Worm (Caenorhabditis elegans) whole organism, L1 larva: Measurements from ENCODE around the gene spp-28.

ENCODE experiments used
- C04F5.9 ChIP-seq: sonication (generic microtip); optimal IDR thresholded peaks from 2 replicates; lab custom pipeline; 2016; ENCODE audit warnings: missing genetic modification characterization, missing compliant biosample characterization
- C16A3.4 ChIP-seq: fragments of 150-350 bp; optimal IDR thresholded peaks from 2 replicates; lab custom pipeline; 2014; ENCODE audit warnings: missing biosample characterization, missing genetic modification characterization
- aha-1 ChIP-seq: fragments of 150-350 bp; optimal IDR thresholded peaks from 2 replicates; lab custom pipeline; 2014; ENCODE audit warnings: missing biosample characterization, missing genetic modification characterization
- alr-1 ChIP-seq: fragments of 200-800 bp; sonication (Bioruptor generic); optimal IDR thresholded peaks from 2 replicates; lab custom pipeline; 2018; ENCODE audit warnings: borderline replicate concordance, mild to moderate bottlenecking, missing genetic modification characterization, missing compliant biosample characterization
- aly-2 ChIP-seq: fragments of 150-350 bp; optimal IDR thresholded peaks from 2 replicates; lab custom pipeline; 2014; ENCODE audit warnings: missing biosample characterization, missing genetic modification characterization
- ama-1 ChIP-seq: fragments of 150-350 bp; optimal IDR thresholded peaks from 2 replicates; lab custom pipeline; 2014
- blmp-1 ChIP-seq: fragments of 150-350 bp; optimal IDR thresholded peaks from 2 replicates; lab custom pipeline; 2014; ENCODE audit warnings: missing biosample characterization, missing genetic modification characterization
- ceh-63 ChIP-seq: fragments of 200-800 bp; sonication (Bioruptor generic); optimal IDR thresholded peaks from 2 replicates; lab custom pipeline; 2018; ENCODE audit warnings: mild to moderate bottlenecking, missing genetic modification characterization, missing compliant biosample characterization
- ceh-8 ChIP-seq: fragments of 200-800 bp; sonication (Bioruptor generic); optimal IDR thresholded peaks from 2 replicates; lab custom pipeline; 2018; ENCODE audit warnings: mild to moderate bottlenecking, missing genetic modification characterization, moderate library complexity, missing compliant biosample characterization
- ceh-82 ChIP-seq, 3 experiments: fragments of 150-350 bp in 1 of 3; sonication (generic microtip) in 2 of 3; optimal IDR thresholded peaks; 2 replicates each; lab custom pipeline; 2014 to 2017; ENCODE audit warnings: missing biosample characterization in 3 of 3, missing genetic modification characterization in 3 of 3
- ceh-88 ChIP-seq: fragments of 200-800 bp; sonication (Bioruptor generic); IDR thresholded peaks from 2 replicates; pipeline ENCODE4 v1.3.6; 2022; ENCODE audit warnings: missing genetic modification characterization, missing compliant biosample characterization
- efl-3 ChIP-seq: fragments of 200-800 bp; sonication (Bioruptor generic); optimal IDR thresholded peaks from 2 replicates; lab custom pipeline; 2018; ENCODE audit warnings: mild to moderate bottlenecking, missing genetic modification characterization, missing compliant biosample characterization
- egl-27 ChIP-seq, 2 experiments: fragments of 150-350 bp in 1 of 2; sonication (generic microtip); optimal IDR thresholded peaks; 3 replicates each; lab custom pipeline; 2017 to 2018; ENCODE audit warnings: missing biosample characterization in 2 of 2, missing genetic modification characterization in 2 of 2, missing genetic modification reagents in 2 of 2
- elt-2 ChIP-seq: sonication (generic microtip); optimal IDR thresholded peaks from 2 replicates; lab custom pipeline; 2016; ENCODE audit warnings: missing genetic modification characterization, mild to moderate bottlenecking, inconsistent platforms, missing compliant biosample characterization, missing genetic modification reagents
- fkh-10 ChIP-seq: sonication (generic microtip); optimal IDR thresholded peaks from 2 replicates; lab custom pipeline; 2017; ENCODE audit warnings: missing biosample characterization, missing genetic modification reagents, missing genetic modification characterization
- fkh-8 ChIP-seq: sonication (generic microtip); optimal IDR thresholded peaks from 2 replicates; lab custom pipeline; 2016; ENCODE audit warnings: mild to moderate bottlenecking, missing genetic modification characterization, missing compliant biosample characterization
- fos-1 ChIP-seq: fragments of 150-350 bp; optimal IDR thresholded peaks from 2 replicates; lab custom pipeline; 2014; ENCODE audit warnings: missing biosample characterization, missing genetic modification characterization
- hpl-2 ChIP-seq: fragments of 150-350 bp; optimal IDR thresholded peaks from 2 replicates; lab custom pipeline; 2014; ENCODE audit warnings: missing biosample characterization, missing genetic modification reagents, missing genetic modification characterization
- irx-1 ChIP-seq: sonication (generic microtip); optimal IDR thresholded peaks from 2 replicates; lab custom pipeline; 2016; ENCODE audit warnings: missing genetic modification characterization, missing compliant biosample characterization
- isw-1 ChIP-seq: fragments of 200-800 bp; sonication (Bioruptor generic); IDR thresholded peaks from 2 replicates; pipeline ENCODE4 v1.3.6; 2022; ENCODE audit warnings: missing genetic modification characterization, missing compliant biosample characterization
- jun-1 ChIP-seq: fragments of 150-350 bp; optimal IDR thresholded peaks from 2 replicates; lab custom pipeline; 2014; ENCODE audit warnings: missing biosample characterization, missing genetic modification reagents, missing genetic modification characterization
- lin-39 ChIP-seq: fragments of 150-350 bp; optimal IDR thresholded peaks from 2 replicates; lab custom pipeline; 2014; ENCODE audit warnings: missing biosample characterization, missing genetic modification reagents, missing genetic modification characterization
- lir-3 ChIP-seq: sonication (generic microtip); optimal IDR thresholded peaks from 2 replicates; lab custom pipeline; 2016; ENCODE audit warnings: mild to moderate bottlenecking, missing genetic modification characterization, moderate library complexity, missing compliant biosample characterization; ENCODE audit not compliant: poor library complexity
- lsy-2 ChIP-seq, 2 experiments: fragments of 150-350 bp; optimal IDR thresholded peaks; 2 replicates each; lab custom pipeline; 2014; ENCODE audit warnings: missing biosample characterization in 2 of 2, missing genetic modification characterization in 2 of 2
- mab-9 ChIP-seq: fragments of 200-800 bp; sonication (Bioruptor generic); IDR thresholded peaks from 2 replicates; pipeline ENCODE4 v1.3.6; 2022; ENCODE audit warnings: missing genetic modification reagents, missing genetic modification characterization, missing compliant biosample characterization
- nhr-11 ChIP-seq: fragments of 150-350 bp; optimal IDR thresholded peaks from 2 replicates; lab custom pipeline; 2014; ENCODE audit warnings: missing biosample characterization, missing genetic modification characterization
- nhr-19 ChIP-seq: fragments of 200-800 bp; sonication (Bioruptor generic); conservative IDR thresholded peaks from 2 replicates; pipeline ENCODE4 v1.3.6; 2022; ENCODE audit warnings: missing genetic modification characterization, missing compliant biosample characterization
- nhr-237 ChIP-seq: fragments of 150-350 bp; optimal IDR thresholded peaks from 2 replicates; lab custom pipeline; 2014; ENCODE audit warnings: missing biosample characterization, missing genetic modification characterization
- nhr-47 ChIP-seq: sonication (generic microtip); optimal IDR thresholded peaks from 2 replicates; lab custom pipeline; 2016; ENCODE audit warnings: mild to moderate bottlenecking, missing genetic modification characterization, moderate library complexity, missing compliant biosample characterization
- nhr-71 ChIP-seq: sonication (generic microtip); optimal IDR thresholded peaks from 2 replicates; lab custom pipeline; 2016; ENCODE audit warnings: mild to moderate bottlenecking, missing genetic modification characterization, moderate library complexity, missing compliant biosample characterization
- nhr-76 ChIP-seq: sonication (generic microtip); optimal IDR thresholded peaks from 2 replicates; lab custom pipeline; 2017; ENCODE audit warnings: missing biosample characterization, missing genetic modification characterization
- nhr-77 ChIP-seq: fragments of 150-350 bp; optimal IDR thresholded peaks from 2 replicates; lab custom pipeline; 2014; ENCODE audit warnings: missing biosample characterization, missing genetic modification characterization
- nhr-84 ChIP-seq: sonication (generic microtip); optimal IDR thresholded peaks from 2 replicates; lab custom pipeline; 2017; ENCODE audit warnings: missing biosample characterization, missing genetic modification characterization
- nhr-90 ChIP-seq: sonication (generic microtip); optimal IDR thresholded peaks from 2 replicates; lab custom pipeline; 2016; ENCODE audit warnings: mild to moderate bottlenecking, missing genetic modification characterization, missing compliant biosample characterization; ENCODE audit not compliant: poor library complexity
- pax-3 ChIP-seq: fragments of 200-800 bp; sonication (Bioruptor generic); optimal IDR thresholded peaks from 2 replicates; lab custom pipeline; 2018; ENCODE audit warnings: mild to moderate bottlenecking, missing genetic modification characterization, moderate library complexity, missing compliant biosample characterization
- rnt-1 ChIP-seq: sonication (generic microtip); optimal IDR thresholded peaks from 2 replicates; lab custom pipeline; 2016; ENCODE audit warnings: mild to moderate bottlenecking, missing genetic modification characterization, moderate library complexity, missing compliant biosample characterization
- skn-1 ChIP-seq: fragments of 150-350 bp; optimal IDR thresholded peaks from 2 replicates; lab custom pipeline; 2014; ENCODE audit warnings: missing biosample characterization, missing genetic modification characterization
- snpc-4 ChIP-seq: fragments of 150-350 bp; optimal IDR thresholded peaks from 2 replicates; lab custom pipeline; 2014; ENCODE audit warnings: missing biosample characterization, missing genetic modification characterization
- snu-23 ChIP-seq: sonication (generic microtip); optimal IDR thresholded peaks from 2 replicates; lab custom pipeline; 2016; ENCODE audit warnings: missing genetic modification characterization, missing compliant biosample characterization
- sptf-1 ChIP-seq: fragments of 150-350 bp; optimal IDR thresholded peaks from 2 replicates; lab custom pipeline; 2014; ENCODE audit warnings: missing biosample characterization, missing genetic modification characterization
- swsn-7 ChIP-seq: sonication (generic microtip); optimal IDR thresholded peaks from 2 replicates; lab custom pipeline; 2016; ENCODE audit warnings: missing genetic modification characterization, missing compliant biosample characterization
- tbx-2 ChIP-seq: sonication (generic microtip); optimal IDR thresholded peaks from 2 replicates; lab custom pipeline; 2016; ENCODE audit warnings: missing genetic modification characterization, missing compliant biosample characterization
- unc-130 ChIP-seq: fragments of 150-350 bp; optimal IDR thresholded peaks from 2 replicates; lab custom pipeline; 2017; ENCODE audit warnings: missing biosample characterization, missing genetic modification characterization, inconsistent platforms
- unc-30 ChIP-seq: sonication (generic microtip); optimal IDR thresholded peaks from 2 replicates; lab custom pipeline; 2017; ENCODE audit warnings: missing biosample characterization, missing genetic modification characterization
- unc-86 ChIP-seq: sonication (generic microtip); optimal IDR thresholded peaks from 2 replicates; lab custom pipeline; 2016; ENCODE audit warnings: missing genetic modification characterization, missing compliant biosample characterization
- xbp-1 ChIP-seq: sonication (generic microtip); optimal IDR thresholded peaks from 2 replicates; lab custom pipeline; 2016; ENCODE audit warnings: missing genetic modification characterization, missing compliant biosample characterization
- ztf-11 ChIP-seq, 2 experiments: sonication (generic microtip); optimal IDR thresholded peaks; 2 replicates each; lab custom pipeline; 2016 to 2017; ENCODE audit warnings: missing genetic modification characterization in 2 of 2, missing biosample characterization in 1 of 2, missing compliant biosample characterization in 1 of 2
- ztf-4 ChIP-seq: fragments of 150-350 bp; optimal IDR thresholded peaks from 2 replicates; lab custom pipeline; 2014; ENCODE audit warnings: missing biosample characterization, missing genetic modification characterization

Gene spp-28

DNA sequence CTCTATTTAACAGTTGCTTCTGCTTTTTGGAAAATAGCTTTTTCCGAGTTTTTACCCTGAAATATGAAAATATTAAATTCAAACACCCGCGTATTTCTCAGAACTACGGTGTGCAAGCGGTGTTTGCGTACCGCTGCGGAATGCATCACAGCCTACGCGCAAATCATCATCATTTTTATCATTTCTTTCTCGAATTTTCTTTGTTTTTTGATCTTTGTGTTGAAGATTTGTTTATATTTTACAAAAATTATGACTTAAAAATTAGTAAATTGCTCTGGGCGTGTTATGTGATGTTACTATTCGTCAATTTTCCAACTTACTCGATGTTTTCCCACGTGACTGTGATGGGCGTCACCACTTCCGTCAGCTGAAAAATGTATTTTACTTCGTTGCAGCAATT is 39.2 kb downstream of the spp-28 start (continued):
- TF ChIP-seq tbx-2 (tag; lab: Kevin White, UChicago): peak; percentile 69
- peak; percentile 89 for TF ChIP-seq unc-130
- no peak for TF ChIP-seq unc-30 (tag; lab: Kevin White, UChicago)
- peak; percentile 98 to 99 for TF ChIP-seq lsy-2 (tag; optimal IDR thresholded peaks at IDR 0.05; lab: Kevin White, UChicago)
- no peak for TF ChIP-seq ceh-63 (GFP tag; lab: Kevin White, UChicago)
- no peak for TF ChIP-seq ztf-11 (tag; optimal IDR thresholded peaks at IDR 0.05; lab: Kevin White, UChicago)
- TF ChIP-seq ztf-4 (tag; lab: Kevin White, UChicago): peak; percentile 4
- peak; percentile 82 for TF ChIP-seq xbp-1
- TF ChIP-seq nhr-84 (tag; lab: Kevin White, UChicago): no peak
- TF ChIP-seq alr-1 (tag; lab: Kevin White, UChicago): no peak
- peak; percentile 74 for TF ChIP-seq isw-1 (GFP tag; lab: Robert Waterston, UW)
- peak; percentile 81 for TF ChIP-seq nhr-19
- peak; percentile 54 for TF ChIP-seq nhr-237 (tag; lab: Kevin White, UChicago)
- peak; percentile 70 for TF ChIP-seq skn-1 (tag; lab: Kevin White, UChicago)
- peak; percentile 24 for TF ChIP-seq ama-1
- peak; percentile 91 for TF ChIP-seq snu-23 (GFP tag; lab: Kevin White, UChicago)
- no peak for TF ChIP-seq mab-9 (GFP tag; lab: Robert Waterston, UW)
- peak; percentile 76 for TF ChIP-seq fkh-8 (tag; lab: Kevin White, UChicago)
- peak; percentile 73 for TF ChIP-seq swsn-7
- TF ChIP-seq nhr-76 (tag; lab: Kevin White, UChicago): no peak
- peak; percentile 66 for TF ChIP-seq irx-1 (tag; lab: Kevin White, UChicago)
- peak; percentile 45 for TF ChIP-seq fos-1
- peak; percentile 76 for TF ChIP-seq C16A3.4 (tag; lab: Kevin White, UChicago)
- TF ChIP-seq ceh-8 (GFP tag; lab: Kevin White, UChicago): no peak
- TF ChIP-seq pax-3 (tag; lab: Kevin White, UChicago): peak; percentile 50
- peak; percentile 76 for TF ChIP-seq rnt-1 (tag; lab: Kevin White, UChicago)
- TF ChIP-seq nhr-90 (tag; lab: Kevin White, UChicago): peak; percentile 58
- TF ChIP-seq blmp-1: peak; percentile 45
- TF ChIP-seq snpc-4 (tag; lab: Kevin White, UChicago): peak; percentile 29
- peak; percentile 27 for TF ChIP-seq lin-39 (tag; lab: Kevin White, UChicago)
- TF ChIP-seq elt-2 (tag; lab: Kevin White, UChicago): peak; percentile 28
- peak; percentile 20 for TF ChIP-seq C04F5.9 (tag; lab: Kevin White, UChicago)
- TF ChIP-seq nhr-77 (tag; lab: Kevin White, UChicago): peak; percentile 15
- no peak for TF ChIP-seq hpl-2 (GFP tag; lab: Kevin White, UChicago)
- TF ChIP-seq nhr-71 (tag; lab: Kevin White, UChicago): peak; percentile 85
- TF ChIP-seq sptf-1 (tag; lab: Kevin White, UChicago): no peak
- TF ChIP-seq aly-2: no peak
- peak; percentile 42; the same call in 1 of the 2 replicates for TF ChIP-seq ceh-88 (GFP tag; lab: Robert Waterston, UW)
- TF ChIP-seq lir-3 (tag; lab: Kevin White, UChicago): no peak
- no peak for TF ChIP-seq aha-1
- peak; percentile 78 for TF ChIP-seq nhr-47 (tag; lab: Kevin White, UChicago)
- TF ChIP-seq egl-27 (tag; optimal IDR thresholded peaks at IDR 0.05; lab: Kevin White, UChicago): no peak
- peak; percentile 22 for TF ChIP-seq fkh-10 (GFP tag; lab: Kevin White, UChicago)
- peak; percentile 17 for TF ChIP-seq jun-1 (tag; lab: Kevin White, UChicago)
- peak; percentile 50 for TF ChIP-seq unc-86
- TF ChIP-seq ceh-82 (tag; optimal IDR thresholded peaks at IDR 0.05; lab: Kevin White, UChicago): peak; percentile 33 to 79 (median 37)
- no peak for TF ChIP-seq nhr-11 (tag; lab: Kevin White, UChicago)
- no peak for TF ChIP-seq efl-3 (GFP tag; lab: Kevin White, UChicago)
